Worm (Caenorhabditis elegans): ENCODE results near the gene dph-7.
A peak's percentile ranks its signal among the peaks of the same experiment; 100 is the strongest.

Gene dph-7

DNA sequence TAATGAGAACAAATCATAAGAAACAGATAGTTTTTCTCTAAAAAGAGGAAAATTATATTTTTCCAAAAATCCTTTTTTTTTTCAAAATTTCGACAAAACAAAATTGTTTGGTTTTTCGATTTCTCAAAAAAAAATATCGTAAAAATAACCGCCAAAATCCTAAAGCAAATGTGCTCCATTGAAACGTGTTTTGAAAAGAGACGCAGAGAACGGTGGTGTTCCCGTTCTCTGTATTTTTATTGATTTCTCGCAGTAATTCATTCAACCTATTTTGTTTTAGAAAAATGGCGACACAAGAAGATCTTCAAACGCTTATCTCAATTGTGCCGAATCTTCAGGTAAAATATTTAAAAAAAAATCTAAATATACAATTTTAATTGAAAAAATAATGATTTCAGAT is 1.1 kb upstream of the dph-7 start, which contains the start of gene Y43F4B.10 (continued):
- no peak for TF ChIP-seq sdz-12 (GFP tag; optimal IDR thresholded peaks at IDR 0.05)
- TF ChIP-seq set-16 (GFP tag; IDR thresholded peaks at IDR 0.05) = no peak
- TF ChIP-seq F44E2.7 (GFP tag; IDR thresholded peaks at IDR 0.05) = no peak
- no peak for TF ChIP-seq cey-2 (tag; optimal IDR thresholded peaks at IDR 0.05; ENCODE audit: borderline replicate concordance, insufficient read depth)
- TF ChIP-seq D1046.2 (GFP tag; IDR thresholded peaks at IDR 0.05) = no peak
- TF ChIP-seq daf-12 (tag; optimal IDR thresholded peaks at IDR 0.05) = no peak
- TF ChIP-seq hif-1 (tag; optimal IDR thresholded peaks at IDR 0.05) = no peak
- no peak for TF ChIP-seq zfp-2 (tag; optimal IDR thresholded peaks at IDR 0.05)
- TF ChIP-seq nhr-28 (tag; optimal IDR thresholded peaks at IDR 0.05) = peak; percentile 11
- no peak for TF ChIP-seq ceh-28 (tag; optimal IDR thresholded peaks at IDR 0.05)

DNA sequence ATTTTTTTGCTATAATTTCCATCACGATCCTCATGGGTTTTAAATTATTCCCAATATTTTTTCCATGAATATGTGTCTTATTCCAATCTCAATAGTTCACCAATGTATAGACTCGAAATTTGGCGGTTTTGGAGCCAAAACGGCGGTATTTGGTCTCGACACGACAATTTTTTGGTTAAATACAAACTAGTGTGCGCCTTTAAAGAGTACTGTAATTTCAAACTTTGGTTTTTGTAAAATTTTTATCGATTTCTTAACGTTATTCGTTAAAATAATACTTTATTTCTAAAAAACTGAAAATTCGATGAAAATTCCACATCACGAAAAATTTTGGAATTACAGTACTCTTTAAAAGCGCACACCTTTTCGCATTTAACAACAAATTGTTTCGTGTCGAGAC is 287 bp upstream of the dph-7 start:
- TF ChIP-seq lin-29 (GFP tag; IDR thresholded peaks at IDR 0.05) (no peak), zip-11 (GFP tag; IDR thresholded peaks at IDR 0.05) (no peak), nhr-6 (tag; optimal IDR thresholded peaks at IDR 0.05) (no peak), hif-1 (tag; optimal IDR thresholded peaks at IDR 0.05) (no peak), dve-1 (tag; optimal IDR thresholded peaks at IDR 0.05; ENCODE audit: insufficient read depth) (no peak), hmg-1.1 (GFP tag; IDR thresholded peaks at IDR 0.05) (no peak), nhr-237 (tag; optimal IDR thresholded peaks at IDR 0.05) (no peak), F49E8.2 (tag; optimal IDR thresholded peaks at IDR 0.05; ENCODE audit: borderline replicate concordance) (no peak), vab-7 (GFP tag; IDR thresholded peaks at IDR 0.05) (no peak), T20F7.1 (GFP tag; optimal IDR thresholded peaks at IDR 0.05) (no peak), tag-97 (GFP tag; IDR thresholded peaks at IDR 0.05) (no peak), dmd-8 (GFP tag; IDR thresholded peaks at IDR 0.05) (no peak), lsy-2 (tag; optimal IDR thresholded peaks at IDR 0.05) (no peak), ZK546.5 (tag; optimal IDR thresholded peaks at IDR 0.05) (no peak), lin-15B (tag; optimal IDR thresholded peaks at IDR 0.05) (no peak), spr-1 (tag; optimal IDR thresholded peaks at IDR 0.05) (no peak)

DNA sequence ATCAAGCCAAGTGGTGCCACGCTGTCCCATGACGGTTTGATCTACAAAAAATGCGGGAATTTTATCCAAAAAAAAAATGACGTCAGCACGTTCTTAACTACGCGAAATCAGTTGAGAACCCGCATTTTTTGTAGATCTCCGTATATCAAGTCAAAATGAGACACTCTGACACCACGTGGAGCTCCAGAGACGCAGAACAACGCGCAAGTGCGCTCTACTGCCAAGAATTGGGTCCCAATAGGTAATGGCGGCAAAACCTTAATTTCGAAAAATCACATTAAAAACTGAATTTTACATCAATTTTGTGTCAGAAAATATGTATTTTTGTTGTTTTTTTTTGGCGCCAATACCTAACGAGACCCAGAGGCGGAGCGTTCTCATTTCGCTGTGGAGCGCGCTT is 2.0 kb downstream of the dph-7 start:
- TF ChIP-seq nhr-77 (tag; optimal IDR thresholded peaks at IDR 0.05) = no peak
- TF ChIP-seq D1046.2 (GFP tag; IDR thresholded peaks at IDR 0.05) = 0 out of 2 replicates have a peak, but pooled peaks have one; percentile 9

DNA sequence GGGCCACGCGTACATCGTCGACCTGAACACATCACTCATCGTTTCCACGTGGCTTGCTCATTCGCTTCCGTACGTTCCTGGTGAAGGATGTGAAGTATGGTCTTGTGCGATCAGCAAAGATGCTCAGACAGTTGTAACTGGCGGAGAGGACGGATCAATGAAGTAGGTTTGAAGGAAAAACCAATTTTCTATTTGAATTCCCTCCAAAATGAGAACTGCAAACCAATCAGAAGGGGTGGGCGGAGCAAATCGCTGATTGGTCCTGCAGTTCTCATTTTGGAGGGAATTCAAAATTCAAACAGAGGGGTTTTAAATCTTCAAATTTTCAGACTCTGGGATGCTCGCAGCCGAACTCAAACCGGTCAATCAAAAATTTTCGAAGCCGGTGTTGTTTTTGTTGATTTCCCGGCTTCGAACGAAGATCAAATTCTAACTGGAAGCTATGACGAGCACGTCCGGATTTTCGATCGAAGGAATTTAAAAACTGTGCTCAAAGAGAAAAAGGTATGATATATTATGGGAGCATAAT is 2.5 kb downstream of the dph-7 start:
- TF ChIP-seq aha-1 (tag) = peak; percentile 95
- TF ChIP-seq daf-8 (GFP tag; IDR thresholded peaks at IDR 0.05) = no peak

DNA sequence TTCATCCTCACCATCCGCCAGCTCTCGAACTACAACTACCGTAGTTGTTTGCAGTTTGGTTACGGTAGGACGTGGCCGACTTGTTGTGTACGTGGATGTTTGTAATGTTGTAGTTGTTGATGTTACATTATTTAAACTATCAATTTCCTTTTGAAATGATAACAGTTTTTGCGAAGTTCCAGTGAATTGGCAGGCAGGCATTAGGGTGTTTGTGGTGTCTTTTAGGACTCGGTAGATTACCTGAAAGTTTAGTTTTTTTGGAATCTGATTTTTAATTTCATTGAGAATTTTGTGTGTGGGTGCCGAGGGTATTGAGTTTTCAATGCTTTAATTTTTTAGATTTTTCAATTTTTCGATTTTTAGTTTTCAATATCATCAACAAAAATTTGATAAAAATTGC is 7.7 kb downstream of the dph-7 start, which contains the start of gene F53A2.11:
Gene F53A2.11 (minus strand): TSS at position 101 of the 400 bp plus-strand sequence.
- TF ChIP-seq unc-62 (GFP tag; optimal IDR thresholded peaks at IDR 0.05 in 1 of 2) (no peak), unc-62 (tag; optimal IDR thresholded peaks at IDR 0.05) (no peak), nhr-77 (tag; optimal IDR thresholded peaks at IDR 0.05) (no peak), ceh-82 (tag; optimal IDR thresholded peaks at IDR 0.05) (no peak), mep-1 (tag; optimal IDR thresholded peaks at IDR 0.05) (no peak), nhr-48 (tag; optimal IDR thresholded peaks at IDR 0.05) (no peak), F44E2.7 (GFP tag; IDR thresholded peaks at IDR 0.05) (no peak), ceh-32 (tag; optimal IDR thresholded peaks at IDR 0.05; ENCODE audit: poor library complexity) (no peak), hmg-1.1 (GFP tag; IDR thresholded peaks at IDR 0.05) (no peak), aly-2 (tag; optimal IDR thresholded peaks at IDR 0.05) (no peak), Y105C5A.15 (GFP tag; IDR thresholded peaks at IDR 0.05) (no peak), set-16 (GFP tag; IDR thresholded peaks at IDR 0.05) (no peak), nhr-25 (tag; optimal IDR thresholded peaks at IDR 0.05; ENCODE audit: borderline replicate concordance, insufficient read depth) (no peak), ceh-62 (tag; optimal IDR thresholded peaks at IDR 0.05) (no peak), R02D3.7 (tag; optimal IDR thresholded peaks at IDR 0.05) (no peak), mes-2 (tag; optimal IDR thresholded peaks at IDR 0.05; ENCODE audit: poor library complexity, severe bottlenecking) (no peak), saeg-2 (GFP tag; IDR thresholded peaks at IDR 0.05) (no peak), hlh-30 (tag; optimal IDR thresholded peaks at IDR 0.05; ENCODE audit: insufficient read depth) (no peak), lir-3 (tag; optimal IDR thresholded peaks at IDR 0.05) (no peak), ces-1 (GFP tag; optimal IDR thresholded peaks at IDR 0.05) (no peak)
